Fruit fly (Drosophila melanogaster) whole organism, embryonic: ENCODE data around the gene spas.

Source experiments
- Antp ChIP-seq: fragments of 200-800 bp; sonication (Bioruptor generic); optimal IDR thresholded peaks from 3 replicates; lab custom pipeline; 2016; ENCODE audit warnings: missing biosample characterization, missing genetic modification characterization
- Atf3 ChIP-seq: fragments of 200-800 bp; sonication (Bioruptor generic); optimal IDR thresholded peaks from 3 replicates; lab custom pipeline; 2016; ENCODE audit warnings: missing biosample characterization, missing genetic modification characterization
- Atf6 ChIP-seq: fragments of 200-800 bp; sonication (Bioruptor generic); IDR thresholded peaks from 2 replicates; pipeline ENCODE4 v1.3.6; 2022; ENCODE audit warnings: missing biosample characterization, missing genetic modification characterization
- CG10959 ChIP-seq: fragments of 200-800 bp; sonication (Bioruptor generic); IDR thresholded peaks from 2 replicates; pipeline ENCODE4 v1.3.6; 2022; ENCODE audit warnings: missing biosample characterization, missing genetic modification characterization
- CG10979 ChIP-seq: fragments of 200-800 bp; sonication (Bioruptor generic); optimal IDR thresholded peaks from 2 replicates; lab custom pipeline; 2018; ENCODE audit warnings: missing biosample characterization, mild to moderate bottlenecking, missing genetic modification characterization, moderate library complexity
- CG11696 ChIP-seq: fragments of 200-800 bp; sonication (Bioruptor generic); IDR thresholded peaks from 2 replicates; pipeline ENCODE4 v1.3.6; 2022; ENCODE audit warnings: missing biosample characterization, missing genetic modification characterization
- CG1233 ChIP-seq: fragments of 200-800 bp; sonication (Bioruptor generic); optimal IDR thresholded peaks from 4 replicates; lab custom pipeline; 2018; ENCODE audit warnings: missing biosample characterization, mild to moderate bottlenecking, missing genetic modification characterization
- CG12391 ChIP-seq: fragments of 200-800 bp; sonication (Bioruptor generic); optimal IDR thresholded peaks from 3 replicates; lab custom pipeline; 2018; ENCODE audit warnings: missing biosample characterization, mild to moderate bottlenecking, missing genetic modification characterization, moderate library complexity
- CG13424 ChIP-seq: fragments of 200-800 bp; sonication (Bioruptor generic); optimal IDR thresholded peaks from 2 replicates; lab custom pipeline; 2019; ENCODE audit warnings: missing biosample characterization, mild to moderate bottlenecking, missing genetic modification characterization, moderate library complexity
- CG13775 ChIP-seq: fragments of 200-800 bp; sonication (Bioruptor generic); optimal IDR thresholded peaks from 3 replicates; lab custom pipeline; 2017; ENCODE audit warnings: missing biosample characterization, mild to moderate bottlenecking, missing genetic modification characterization
- CG13894 ChIP-seq: fragments of 200-800 bp; sonication (Bioruptor generic); optimal IDR thresholded peaks from 3 replicates; lab custom pipeline; 2018; ENCODE audit warnings: missing biosample characterization, mild to moderate bottlenecking, missing genetic modification characterization, moderate library complexity
- CG1602 ChIP-seq: fragments of 200-800 bp; sonication (Bioruptor generic); optimal IDR thresholded peaks from 3 replicates; lab custom pipeline; 2016; ENCODE audit warnings: missing biosample characterization, missing genetic modification characterization
- CG17385 ChIP-seq: fragments of 200-800 bp; sonication (Bioruptor generic); optimal IDR thresholded peaks from 3 replicates; lab custom pipeline; 2018; ENCODE audit warnings: missing biosample characterization, mild to moderate bottlenecking, missing genetic modification characterization
- CG17612 ChIP-seq: fragments of 200-800 bp; sonication (Bioruptor generic); IDR thresholded peaks from 2 replicates; pipeline ENCODE4 v1.3.6; 2022; ENCODE audit warnings: missing biosample characterization, missing genetic modification characterization
- CG18619 ChIP-seq: fragments of 200-800 bp; sonication (Bioruptor generic); optimal IDR thresholded peaks from 3 replicates; lab custom pipeline; 2017; ENCODE audit warnings: missing biosample characterization, mild to moderate bottlenecking, missing genetic modification characterization
- CG2678 ChIP-seq: fragments of 200-800 bp; sonication (Bioruptor generic); optimal IDR thresholded peaks from 3 replicates; lab custom pipeline; 2019; ENCODE audit warnings: missing biosample characterization, mild to moderate bottlenecking, missing genetic modification characterization, moderate library complexity
- CG2712 ChIP-seq: fragments of 200-800 bp; optimal IDR thresholded peaks from 3 replicates; lab custom pipeline; 2019; ENCODE audit warnings: missing biosample characterization, mild to moderate bottlenecking, missing genetic modification characterization, moderate library complexity
- CG33213 ChIP-seq: fragments of 200-800 bp; sonication (Bioruptor generic); optimal IDR thresholded peaks from 3 replicates; lab custom pipeline; 2016; ENCODE audit warnings: missing biosample characterization, missing genetic modification characterization
- CG4282 ChIP-seq: fragments of 200-800 bp; sonication (Bioruptor generic); optimal IDR thresholded peaks from 2 replicates; lab custom pipeline; 2016; ENCODE audit warnings: missing biosample characterization, missing genetic modification characterization
- CG4424 ChIP-seq: fragments of 200-800 bp; sonication (Bioruptor generic); optimal IDR thresholded peaks from 3 replicates; lab custom pipeline; 2016; ENCODE audit warnings: missing biosample characterization, missing genetic modification characterization
- CG8290 ChIP-seq, 3 experiments: fragments of 200-800 bp; sonication (Bioruptor generic); optimal IDR thresholded peaks; 2 replicates each; lab custom pipeline; 2016 to 2019; ENCODE audit warnings: missing biosample characterization in 3 of 3, missing genetic modification characterization in 3 of 3, mild to moderate bottlenecking in 2 of 3, moderate library complexity in 1 of 3
- CG9437 ChIP-seq: fragments of 200-800 bp; sonication (Bioruptor generic); optimal IDR thresholded peaks from 2 replicates; lab custom pipeline; 2018; ENCODE audit warnings: missing biosample characterization, mild to moderate bottlenecking, missing genetic modification characterization
- CG9609 ChIP-seq: fragments of 200-800 bp; sonication (Bioruptor generic); optimal IDR thresholded peaks from 3 replicates; lab custom pipeline; 2016; ENCODE audit warnings: missing biosample characterization, missing genetic modification characterization
- Camta ChIP-seq: fragments of 200-800 bp; sonication (Bioruptor generic); optimal IDR thresholded peaks from 2 replicates; lab custom pipeline; 2016; ENCODE audit warnings: missing biosample characterization, missing genetic modification characterization
- E2f2 ChIP-seq: fragments of 200-800 bp; sonication (Bioruptor generic); IDR thresholded peaks from 2 replicates; pipeline ENCODE4 v1.3.6; 2022; ENCODE audit warnings: missing biosample characterization, missing genetic modification characterization
- Eip74EF ChIP-seq, 2 experiments: fragments of 200-800 bp in 1 of 2; fragments of >200 bp in 1 of 2; sonication (Bioruptor generic) in 1 of 2; optimal IDR thresholded peaks; 2 replicates each; lab custom pipeline; 2017 to 2019; ENCODE audit warnings: missing biosample characterization in 2 of 2, missing genetic modification characterization in 2 of 2, mild to moderate bottlenecking in 1 of 2, moderate library complexity in 1 of 2
- Gug ChIP-seq: fragments of 200-800 bp; sonication (Bioruptor generic); IDR thresholded peaks from 4 replicates; pipeline ENCODE4 v1.3.6; 2022; ENCODE audit warnings: missing biosample characterization, missing genetic modification characterization
- HmgD ChIP-seq: fragments of 200-800 bp; sonication (Bioruptor generic); optimal IDR thresholded peaks from 3 replicates; lab custom pipeline; 2016; ENCODE audit warnings: missing biosample characterization, missing genetic modification characterization
- Hmr ChIP-seq: fragments of 200-800 bp; sonication (Bioruptor generic); optimal IDR thresholded peaks from 3 replicates; lab custom pipeline; 2017; ENCODE audit warnings: mild to moderate bottlenecking, missing biosample characterization, missing genetic modification reagents, missing genetic modification characterization
- Hr3 ChIP-seq: fragments of 200-800 bp; sonication (Bioruptor generic); optimal IDR thresholded peaks from 3 replicates; lab custom pipeline; 2016; ENCODE audit warnings: missing biosample characterization, missing genetic modification characterization
- Max ChIP-seq: fragments of 200-800 bp; sonication (Bioruptor generic); optimal IDR thresholded peaks from 2 replicates; lab custom pipeline; 2016; ENCODE audit warnings: missing biosample characterization, mild to moderate bottlenecking, missing genetic modification characterization
- Med ChIP-seq: fragments of 200-800 bp; sonication (Bioruptor generic); peaks from one replicate; lab custom pipeline; 2016; ENCODE audit warnings: missing biosample characterization, missing genetic modification characterization, mild to moderate bottlenecking, inconsistent platforms, moderate library complexity
- Meics ChIP-seq: fragments of 200-800 bp; sonication (Bioruptor generic); optimal IDR thresholded peaks from 2 replicates; lab custom pipeline; 2017; ENCODE audit warnings: missing biosample characterization, mild to moderate bottlenecking, missing genetic modification characterization
- PHDP ChIP-seq: fragments of 200-800 bp; sonication (Bioruptor generic); optimal IDR thresholded peaks from 3 replicates; lab custom pipeline; 2018; ENCODE audit warnings: missing biosample characterization, mild to moderate bottlenecking, missing genetic modification characterization, moderate library complexity
- Vsx1 ChIP-seq: fragments of 200-800 bp; sonication (Bioruptor generic); optimal IDR thresholded peaks from 2 replicates; lab custom pipeline; 2017; ENCODE audit warnings: missing biosample characterization, mild to moderate bottlenecking, missing genetic modification characterization, missing genetic modification reagents
- cas ChIP-seq: fragments of 200-800 bp; sonication (Bioruptor generic); IDR thresholded peaks from 2 replicates; pipeline ENCODE4 v1.3.6; 2022; ENCODE audit warnings: missing biosample characterization, missing genetic modification characterization
- chn ChIP-seq: fragments of 200-800 bp; sonication (Bioruptor generic); optimal IDR thresholded peaks from 2 replicates; lab custom pipeline; 2016; ENCODE audit warnings: missing biosample characterization, missing genetic modification characterization
- exex ChIP-seq: fragments of 200-800 bp; sonication (Bioruptor generic); optimal IDR thresholded peaks from 4 replicates; lab custom pipeline; 2018; ENCODE audit warnings: missing biosample characterization, mild to moderate bottlenecking, missing genetic modification characterization, moderate library complexity
- lmd ChIP-seq: fragments of 200-800 bp; sonication (Bioruptor generic); IDR thresholded peaks from 2 replicates; pipeline ENCODE4 v1.3.6; 2022; ENCODE audit warnings: missing biosample characterization, missing genetic modification characterization
- lola ChIP-seq, 3 experiments: fragments of >200 bp in 2 of 3; fragments of 200-800 bp in 1 of 3; sonication (Bioruptor generic) in 1 of 3; optimal IDR thresholded peaks; 2 replicates each; lab custom pipeline; 2017 to 2019; ENCODE audit warnings: missing biosample characterization in 3 of 3, missing genetic modification characterization in 3 of 3, mild to moderate bottlenecking in 1 of 3, moderate library complexity in 1 of 3
- nerfin-1 ChIP-seq: fragments of 200-800 bp; sonication (Bioruptor generic); optimal IDR thresholded peaks from 3 replicates; lab custom pipeline; 2019; ENCODE audit warnings: missing biosample characterization, mild to moderate bottlenecking, missing genetic modification characterization, moderate library complexity
- nerfin-2 ChIP-seq: fragments of 200-800 bp; sonication (Bioruptor generic); IDR thresholded peaks from 2 replicates; pipeline ENCODE4 v1.3.6; 2022; ENCODE audit warnings: missing biosample characterization, missing genetic modification characterization; ENCODE audit not compliant: partially characterized antibody
- nmo ChIP-seq: fragments of 200-800 bp; sonication (Bioruptor generic); optimal IDR thresholded peaks from 2 replicates; lab custom pipeline; 2018; ENCODE audit warnings: missing biosample characterization, mild to moderate bottlenecking, missing genetic modification characterization, moderate library complexity
- odd ChIP-seq: fragments of 200-800 bp; sonication (Bioruptor generic); optimal IDR thresholded peaks from 2 replicates; lab custom pipeline; 2017; ENCODE audit warnings: missing biosample characterization, mild to moderate bottlenecking, missing genetic modification characterization
- phol ChIP-seq: fragments of 200-800 bp; sonication (Bioruptor generic); optimal IDR thresholded peaks from 3 replicates; lab custom pipeline; 2018; ENCODE audit warnings: missing biosample characterization, mild to moderate bottlenecking, missing genetic modification characterization, moderate library complexity
- stwl ChIP-seq: fragments of 200-800 bp; sonication (Bioruptor generic); optimal IDR thresholded peaks from 3 replicates; lab custom pipeline; 2018; ENCODE audit warnings: missing biosample characterization, mild to moderate bottlenecking, missing genetic modification characterization, moderate library complexity
- tio ChIP-seq: fragments of 200-800 bp; sonication (Bioruptor generic); optimal IDR thresholded peaks from 2 replicates; lab custom pipeline; 2017; ENCODE audit warnings: missing biosample characterization, missing genetic modification characterization, inconsistent platforms
- unc-4 ChIP-seq: fragments of 200-800 bp; sonication (Bioruptor generic); IDR thresholded peaks from 2 replicates; pipeline ENCODE4 v1.3.6; 2022; ENCODE audit warnings: missing biosample characterization, missing genetic modification characterization; ENCODE audit not compliant: partially characterized antibody

Gene spas

DNA sequence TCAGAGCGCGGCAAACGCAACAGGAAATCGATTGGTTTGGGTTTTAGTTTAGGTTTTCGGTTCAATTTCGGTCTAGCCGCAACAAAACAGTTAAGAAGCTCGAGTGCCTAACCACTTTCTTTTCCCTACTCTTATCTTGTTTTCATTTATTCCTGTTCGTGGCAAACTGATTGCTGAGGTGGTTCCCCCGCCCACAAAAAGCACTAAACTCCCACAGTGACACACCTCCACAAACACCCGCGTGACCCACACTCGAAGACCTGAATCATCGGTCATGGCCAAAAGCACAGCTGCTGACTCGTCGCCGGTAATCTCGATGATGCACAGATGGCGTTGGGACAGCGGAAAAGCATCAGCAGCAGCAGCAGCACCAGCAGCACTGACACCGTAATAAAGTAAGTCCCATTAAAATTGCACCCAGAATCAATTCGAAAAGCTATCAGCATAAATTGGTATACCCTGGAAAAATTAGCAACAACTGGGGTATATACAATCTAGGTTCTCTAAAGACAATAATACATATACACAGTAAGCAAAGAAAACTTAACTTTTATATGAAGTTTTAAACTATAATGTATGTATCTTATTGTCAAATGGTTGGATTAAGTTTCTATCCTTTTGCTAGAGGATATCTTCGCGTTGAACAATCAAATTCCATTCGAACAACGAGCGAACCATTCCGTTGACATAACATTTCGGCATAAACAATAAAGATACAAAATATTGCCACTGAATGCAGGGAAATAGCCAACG lies 12.1 kb upstream of the spas start (continued):
- TF ChIP-seq stwl (tag; lab: Kevin White, UChicago) (no peak), CG2712 (tag; lab: Kevin White, UChicago) (peak; percentile 65), HmgD (no peak), CG8290 (GFP tag; optimal IDR thresholded peaks at IDR 0.05; lab: Kevin White, UChicago) (no peak), CG8290 (tag; optimal IDR thresholded peaks at IDR 0.05; lab: Kevin White, UChicago) (peak in 1 of 2 experiments; percentile 29), CG9609 (GFP tag; lab: Kevin White, UChicago) (no peak), nmo (peak; percentile 47), lmd (GFP tag; lab: Robert Waterston, UW) (peak; percentile 47), phol (tag; lab: Kevin White, UChicago) (peak; percentile 7), Atf6 (GFP tag; lab: Robert Waterston, UW) (no peak), CG33213 (GFP tag; lab: Kevin White, UChicago) (no peak), Hmr (GFP tag; lab: Kevin White, UChicago) (no peak), Vsx1 (no peak), CG18619 (GFP tag; lab: Kevin White, UChicago) (peak; percentile 13), PHDP (tag; lab: Kevin White, UChicago) (peak; percentile 36), Camta (GFP tag; lab: Kevin White, UChicago) (peak; percentile 35), unc-4 (GFP tag; lab: Robert Waterston, UW) (no peak), Atf3 (GFP tag; lab: Kevin White, UChicago) (peak; percentile 34), CG2678 (tag; lab: Kevin White, UChicago) (peak; percentile 62), CG13775 (GFP tag; lab: Kevin White, UChicago) (no peak), cas (GFP tag; lab: Robert Waterston, UW) (no peak), CG4282 (GFP tag; lab: Kevin White, UChicago) (no peak), CG9437 (GFP tag; lab: Kevin White, UChicago) (peak; percentile 17), chn (no peak), CG10979 (tag; lab: Kevin White, UChicago) (peak; percentile 13), CG10959 (GFP tag; lab: Robert Waterston, UW) (no peak), Meics (GFP tag; lab: Kevin White, UChicago) (peak; percentile 9), Eip74EF (GFP tag; optimal IDR thresholded peaks at IDR 0.05; lab: Kevin White, UChicago) (peak in 1 of 2 experiments; percentile 13), Antp (GFP tag; lab: Kevin White, UChicago) (no peak), lola (GFP tag; optimal IDR thresholded peaks at IDR 0.05; lab: Kevin White, UChicago) (peak in 1 of 3 experiments; percentile 17), CG11696 (GFP tag; lab: Robert Waterston, UW) (0 out of 2 replicates have a peak, but pooled peaks have one; percentile 15), odd (no peak), Med (peak; percentile 83), CG13424 (tag; lab: Kevin White, UChicago) (peak; percentile 43), CG17612 (no peak), CG17385 (GFP tag; lab: Kevin White, UChicago) (peak; percentile 2), E2f2 (GFP tag; lab: Robert Waterston, UW) (0 out of 2 replicates have a peak, but pooled peaks have one; percentile 21), Max (GFP tag; lab: Kevin White, UChicago) (no peak), CG12391 (tag; lab: Kevin White, UChicago) (peak; percentile 58), nerfin-1 (tag; lab: Kevin White, UChicago) (no peak), exex (tag; lab: Kevin White, UChicago) (no peak), Hr3 (GFP tag; lab: Kevin White, UChicago) (peak; percentile 3), CG13894 (tag; lab: Kevin White, UChicago) (no peak), tio (GFP tag; lab: Kevin White, UChicago) (peak; percentile 6), nerfin-2 (no peak), CG1602 (GFP tag; lab: Kevin White, UChicago) (peak; percentile 18), CG4424 (GFP tag; lab: Kevin White, UChicago) (peak; percentile 35), Gug (GFP tag; lab: Robert Waterston, UW) (no peak), CG1233 (GFP tag; lab: Kevin White, UChicago) (peak; percentile 4)
